Worm (Caenorhabditis elegans) whole organism, young adult: Measurements from ENCODE around the gene F20D6.10.

Experiments used
- B0019.2 ChIP-seq: fragments of 200-800 bp; sonication (Bioruptor generic); conservative IDR thresholded peaks from 2 replicates; pipeline ENCODE4 v1.3.6; 2022; ENCODE audit warnings: missing genetic modification reagents, missing genetic modification characterization, missing compliant biosample characterization
- B0261.1 ChIP-seq: sonication (generic microtip); optimal IDR thresholded peaks from 2 replicates; lab custom pipeline; 2016; ENCODE audit warnings: mild to moderate bottlenecking, missing genetic modification characterization, moderate library complexity, missing compliant biosample characterization
- C06A6.2 ChIP-seq: fragments of 200-800 bp; sonication (Bioruptor generic); conservative IDR thresholded peaks from 2 replicates; pipeline ENCODE4 v1.3.6; 2022; ENCODE audit warnings: missing genetic modification characterization, missing compliant biosample characterization
- F10E7.11 ChIP-seq: sonication (generic microtip); optimal IDR thresholded peaks from 2 replicates; lab custom pipeline; 2017; ENCODE audit warnings: mild to moderate bottlenecking, missing genetic modification characterization, moderate library complexity, missing compliant biosample characterization
- F39B2.1 ChIP-seq: fragments of 200-800 bp; sonication (Bioruptor generic); IDR thresholded peaks from 2 replicates; pipeline ENCODE4 v1.3.6; 2022; ENCODE audit warnings: missing genetic modification reagents, missing genetic modification characterization, missing compliant biosample characterization
- Y53F4B.3 ChIP-seq: fragments of 200-800 bp; sonication (Bioruptor generic); IDR thresholded peaks from 2 replicates; pipeline ENCODE4 v1.3.6; 2022; ENCODE audit warnings: missing genetic modification reagents, missing genetic modification characterization, missing compliant biosample characterization
- Y67H2A.10 ChIP-seq: fragments of 200-800 bp; sonication (Bioruptor generic); conservative IDR thresholded peaks from 2 replicates; pipeline ENCODE4 v1.3.6; 2022; ENCODE audit warnings: missing genetic modification reagents, missing genetic modification characterization, missing compliant biosample characterization
- ZK185.1 ChIP-seq: sonication (generic microtip); optimal IDR thresholded peaks from 2 replicates; lab custom pipeline; 2016; ENCODE audit warnings: mild to moderate bottlenecking, missing genetic modification characterization, missing compliant biosample characterization; ENCODE audit not compliant: poor library complexity, severe bottlenecking
- athp-1 ChIP-seq: sonication (generic microtip); optimal IDR thresholded peaks from 2 replicates; lab custom pipeline; 2017; ENCODE audit warnings: mild to moderate bottlenecking, missing genetic modification characterization, missing compliant biosample characterization
- attf-5 ChIP-seq: fragments of 200-800 bp; sonication (Bioruptor generic); optimal IDR thresholded peaks from 2 replicates; lab custom pipeline; 2018; ENCODE audit warnings: mild to moderate bottlenecking, missing genetic modification characterization, missing compliant biosample characterization
- bed-1 ChIP-seq: fragments of 200-800 bp; sonication (Bioruptor generic); IDR thresholded peaks from 2 replicates; pipeline ENCODE4 v1.3.6; 2022; ENCODE audit warnings: missing genetic modification reagents, missing genetic modification characterization, missing compliant biosample characterization
- ccch-3 ChIP-seq: fragments of 200-800 bp; sonication (Bioruptor generic); optimal IDR thresholded peaks from 2 replicates; lab custom pipeline; 2018; ENCODE audit warnings: mild to moderate bottlenecking, missing genetic modification characterization, missing compliant biosample characterization
- cebp-1 ChIP-seq, 2 experiments: fragments of 200-800 bp in 1 of 2; sonication (Bioruptor generic) in 1 of 2; sonication (generic microtip) in 1 of 2; IDR thresholded peaks in 1 of 2; optimal IDR thresholded peaks in 1 of 2; 2 replicates each; pipeline versions ENCODE4 v1.3.6 to Lab custom; 2017 to 2022; ENCODE audit warnings: missing compliant biosample characterization in 2 of 2, missing genetic modification characterization in 2 of 2, mild to moderate bottlenecking in 1 of 2, missing genetic modification reagents in 1 of 2, moderate library complexity in 1 of 2
- cebp-2 ChIP-seq: fragments of 200-800 bp; sonication (Bioruptor generic); IDR thresholded peaks from 2 replicates; pipeline ENCODE4 v1.3.6; 2022; ENCODE audit warnings: missing genetic modification characterization, missing compliant biosample characterization
- ceh-100 ChIP-seq: fragments of 200-800 bp; sonication (Bioruptor generic); IDR thresholded peaks from 2 replicates; pipeline ENCODE4 v1.3.6; 2022; ENCODE audit warnings: missing genetic modification reagents, missing genetic modification characterization, missing compliant biosample characterization
- egl-18 ChIP-seq: fragments of 200-800 bp; sonication (Bioruptor generic); IDR thresholded peaks from 2 replicates; pipeline ENCODE4 v1.3.6; 2022; ENCODE audit warnings: missing genetic modification reagents, missing genetic modification characterization, missing compliant biosample characterization
- gei-17 ChIP-seq: fragments of 200-800 bp; sonication (Bioruptor generic); optimal IDR thresholded peaks from 2 replicates; lab custom pipeline; 2018; ENCODE audit warnings: mild to moderate bottlenecking, missing genetic modification characterization, missing compliant biosample characterization
- him-1 ChIP-seq: sonication (generic microtip); optimal IDR thresholded peaks from 2 replicates; lab custom pipeline; 2016; ENCODE audit warnings: missing genotype, missing genetic modification reagents, missing genetic modification characterization, missing compliant biosample characterization
- hmg-1.2 ChIP-seq: fragments of 200-800 bp; sonication (Bioruptor generic); IDR thresholded peaks from 2 replicates; pipeline ENCODE4 v1.3.6; 2022; ENCODE audit warnings: missing genetic modification reagents, missing genetic modification characterization, missing compliant biosample characterization
- hrde-1 ChIP-seq: sonication (generic microtip); optimal IDR thresholded peaks from 2 replicates; lab custom pipeline; 2016; ENCODE audit warnings: missing genetic modification characterization, mild to moderate bottlenecking, missing compliant biosample characterization, moderate library complexity, missing genotype, missing genetic modification reagents, borderline replicate concordance
- hsf-1 ChIP-seq: fragments of 200-800 bp; sonication (Bioruptor generic); IDR thresholded peaks from 2 replicates; pipeline ENCODE4 v1.3.6; 2022; ENCODE audit warnings: missing genetic modification reagents, missing genetic modification characterization, missing compliant biosample characterization
- let-607 ChIP-seq, 2 experiments: fragments of 200-800 bp in 1 of 2; sonication (Bioruptor generic) in 1 of 2; sonication (generic microtip) in 1 of 2; optimal IDR thresholded peaks; 2 replicates each; lab custom pipeline; 2016 to 2018; ENCODE audit warnings: mild to moderate bottlenecking in 2 of 2, missing compliant biosample characterization in 2 of 2, missing genetic modification characterization in 2 of 2, moderate library complexity in 2 of 2, missing genotype in 1 of 2
- lsl-1 ChIP-seq: fragments of 200-800 bp; sonication (Bioruptor generic); optimal IDR thresholded peaks from 2 replicates; lab custom pipeline; 2018; ENCODE audit warnings: mild to moderate bottlenecking, missing genetic modification characterization, moderate library complexity, missing compliant biosample characterization
- lsy-27 ChIP-seq: sonication (generic microtip); optimal IDR thresholded peaks from 2 replicates; lab custom pipeline; 2017; ENCODE audit warnings: missing genetic modification characterization, mild to moderate bottlenecking, missing compliant biosample characterization, antibody characterized with exemption, missing genotype, borderline replicate concordance; ENCODE audit not compliant: insufficient read depth
- mcd-1 ChIP-seq: fragments of 200-800 bp; sonication (Bioruptor generic); IDR thresholded peaks from 2 replicates; pipeline ENCODE4 v1.3.6; 2022; ENCODE audit warnings: missing genetic modification reagents, missing genetic modification characterization, missing compliant biosample characterization
- mes-4 ChIP-seq: sonication (generic microtip); optimal IDR thresholded peaks from 2 replicates; lab custom pipeline; 2016; ENCODE audit warnings: missing genotype, missing genetic modification characterization, missing compliant biosample characterization
- mxl-1 ChIP-seq: sonication (generic microtip); optimal IDR thresholded peaks from 2 replicates; lab custom pipeline; 2016; ENCODE audit warnings: missing genetic modification characterization, missing compliant biosample characterization
- nfyb-1 ChIP-seq: fragments of 200-800 bp; sonication (Bioruptor generic); IDR thresholded peaks from 2 replicates; pipeline ENCODE4 v1.3.6; 2022; ENCODE audit warnings: missing genetic modification reagents, missing genetic modification characterization, missing compliant biosample characterization
- nhr-27 ChIP-seq: fragments of 200-800 bp; sonication (Bioruptor generic); optimal IDR thresholded peaks from 2 replicates; lab custom pipeline; 2018; ENCODE audit warnings: mild to moderate bottlenecking, missing genetic modification characterization, moderate library complexity, missing compliant biosample characterization
- nhr-90 ChIP-seq: sonication (generic microtip); optimal IDR thresholded peaks from 2 replicates; lab custom pipeline; 2016; ENCODE audit warnings: missing genotype, mild to moderate bottlenecking, missing genetic modification characterization, missing compliant biosample characterization
- pbrm-1 ChIP-seq: fragments of 200-800 bp; sonication (Bioruptor generic); IDR thresholded peaks from 2 replicates; pipeline ENCODE4 v1.3.6; 2022; ENCODE audit warnings: missing genetic modification reagents, missing genetic modification characterization, missing compliant biosample characterization
- repo-1 ChIP-seq: sonication (generic microtip); optimal IDR thresholded peaks from 2 replicates; lab custom pipeline; 2017; ENCODE audit warnings: mild to moderate bottlenecking, missing genetic modification characterization, missing compliant biosample characterization
- rpc-1 ChIP-seq, 2 experiments: fragments of 150-350 bp in 1 of 2; sonication (generic microtip) in 1 of 2; optimal IDR thresholded peaks; 2 replicates each; lab custom pipeline; 2014 to 2018; ENCODE audit warnings: missing biosample characterization in 1 of 2, missing genetic modification characterization in 1 of 2, missing genetic modification reagents in 1 of 2, missing genotype in 1 of 2
- sdz-38 ChIP-seq: sonication (generic microtip); optimal IDR thresholded peaks from 2 replicates; lab custom pipeline; 2016; ENCODE audit warnings: missing genotype, missing genetic modification characterization, missing compliant biosample characterization
- snpc-1.1 ChIP-seq: sonication (generic microtip); optimal IDR thresholded peaks from 2 replicates; lab custom pipeline; 2017; ENCODE audit warnings: missing genetic modification characterization, mild to moderate bottlenecking, missing compliant biosample characterization, antibody characterized with exemption, moderate library complexity, missing genotype, missing genetic modification reagents; ENCODE audit not compliant: insufficient read depth
- snpc-4 ChIP-seq, 5 experiments: fragments of 150-350 bp in 1 of 5; sonication (generic microtip) in 4 of 5; optimal IDR thresholded peaks; 2 replicates each; lab custom pipeline; 2014 to 2018; ENCODE audit warnings: missing genetic modification characterization in 5 of 5, missing biosample characterization in 3 of 5, antibody characterized with exemption in 2 of 5, mild to moderate bottlenecking in 2 of 5, missing compliant biosample characterization in 2 of 5, missing genotype in 2 of 5, moderate library complexity in 2 of 5, missing genetic modification reagents in 1 of 5
- sptf-2 ChIP-seq: fragments of 200-800 bp; sonication (Bioruptor generic); optimal IDR thresholded peaks from 2 replicates; lab custom pipeline; 2018; ENCODE audit warnings: mild to moderate bottlenecking, missing genetic modification characterization, missing compliant biosample characterization
- tbp1 ChIP-seq: fragments of 200-800 bp; sonication (Bioruptor generic); optimal IDR thresholded peaks from 2 replicates; lab custom pipeline; 2018; ENCODE audit warnings: mild to moderate bottlenecking, missing genetic modification characterization, missing compliant biosample characterization
- tbx-9 ChIP-seq: sonication (generic microtip); optimal IDR thresholded peaks from 2 replicates; lab custom pipeline; 2016; ENCODE audit warnings: borderline replicate concordance, missing genetic modification characterization, inconsistent platforms, missing compliant biosample characterization
- unc-130 ChIP-seq: sonication (generic microtip); optimal IDR thresholded peaks from 2 replicates; lab custom pipeline; 2016; ENCODE audit warnings: missing genetic modification reagents, missing genetic modification characterization, missing compliant biosample characterization
- unc-62 ChIP-seq: fragments of 150-350 bp; optimal IDR thresholded peaks from 2 replicates; lab custom pipeline; 2014; ENCODE audit warnings: missing biosample characterization, missing genetic modification reagents, missing genetic modification characterization
- xnd-1 ChIP-seq: sonication (generic microtip); optimal IDR thresholded peaks from 2 replicates; lab custom pipeline; 2016; ENCODE audit warnings: missing genotype, missing genetic modification reagents, missing genetic modification characterization, missing compliant biosample characterization
- zfh-2 ChIP-seq: fragments of 200-800 bp; sonication (Bioruptor generic); conservative IDR thresholded peaks from 2 replicates; pipeline ENCODE4 v1.3.6; 2022; ENCODE audit warnings: missing genetic modification reagents, missing genetic modification characterization, missing compliant biosample characterization
- zim-3 ChIP-seq: sonication (generic microtip); optimal IDR thresholded peaks from 2 replicates; lab custom pipeline; 2017; ENCODE audit warnings: mild to moderate bottlenecking, missing genetic modification characterization, moderate library complexity, missing compliant biosample characterization
- ztf-18 ChIP-seq: sonication (generic microtip); optimal IDR thresholded peaks from 2 replicates; lab custom pipeline; 2016; ENCODE audit warnings: missing genotype, mild to moderate bottlenecking, missing genetic modification characterization, missing compliant biosample characterization

Gene F20D6.10

ce11 chrV:8235331-8235730, 39.6 kb upstream of the F20D6.10 start (continued):
- peak; percentile 26 for TF ChIP-seq lsl-1 (GFP tag; lab: Kevin White, UChicago)
- TF ChIP-seq Y53F4B.3, result no peak
- no peak for TF ChIP-seq B0019.2 (GFP tag; lab: Robert Waterston, UW)
- TF ChIP-seq nhr-27 (tag; lab: Kevin White, UChicago), result no peak
- TF ChIP-seq bed-1 (GFP tag; lab: Robert Waterston, UW), result no peak
- no peak for TF ChIP-seq attf-5 (GFP tag; lab: Kevin White, UChicago)
- peak; percentile 72; the same call in 1 of the 2 replicates for TF ChIP-seq nfyb-1
- no peak for TF ChIP-seq hsf-1 (GFP tag; lab: Robert Waterston, UW)
- TF ChIP-seq mxl-1 (tag; lab: Kevin White, UChicago), result no peak
- TF ChIP-seq C06A6.2, result no peak
- no peak for TF ChIP-seq sptf-2 (GFP tag; lab: Kevin White, UChicago)
- no peak for TF ChIP-seq unc-130 (GFP tag; lab: Kevin White, UChicago)
- TF ChIP-seq zfh-2 (GFP tag; lab: Robert Waterston, UW), result no peak
- TF ChIP-seq repo-1, result no peak
- no peak for TF ChIP-seq cebp-1 (GFP tag; IDR thresholded peaks at IDR 0.05; lab: Robert Waterston, UW)
- no peak for TF ChIP-seq cebp-1 (tag; optimal IDR thresholded peaks at IDR 0.05; lab: Kevin White, UChicago)
- TF ChIP-seq him-1 (tag; lab: Kevin White, UChicago), result peak; percentile 76
- TF ChIP-seq tbx-9 (tag; lab: Kevin White, UChicago), result no peak
- TF ChIP-seq egl-18 (GFP tag; lab: Robert Waterston, UW), result 0 out of 2 replicates have a peak, but pooled peaks have one; percentile 14
- TF ChIP-seq ccch-3 (GFP tag; lab: Kevin White, UChicago), result no peak
- no peak for TF ChIP-seq zim-3
- no peak for TF ChIP-seq sdz-38 (tag; lab: Kevin White, UChicago)
- no peak for TF ChIP-seq lsy-27
- no peak for TF ChIP-seq hrde-1 (tag; lab: Kevin White, UChicago)
- TF ChIP-seq let-607 (tag; optimal IDR thresholded peaks at IDR 0.05; lab: Kevin White, UChicago), result peak in 1 of 2 experiments; percentile 38
- no peak for TF ChIP-seq gei-17 (GFP tag; lab: Kevin White, UChicago)
- TF ChIP-seq F10E7.11 (tag; lab: Kevin White, UChicago), result no peak
- TF ChIP-seq Y67H2A.10, result no peak
- no peak for TF ChIP-seq unc-62 (GFP tag; lab: Kevin White, UChicago)

- TF ChIP-seq mes-4 (tag; lab: Kevin White, UChicago), result peak; percentile 23
- TF ChIP-seq cebp-2 (GFP tag; lab: Robert Waterston, UW), result no peak
- TF ChIP-seq let-607 (tag; optimal IDR thresholded peaks at IDR 0.05; lab: Kevin White, UChicago), result no peak
- peak; percentile 12; the same call in 1 of the 2 replicates for TF ChIP-seq ceh-100
- TF ChIP-seq snpc-4 (GFP tag; optimal IDR thresholded peaks at IDR 0.05; lab: Kevin White, UChicago), result peak; percentile 41
- peak; percentile 68 to 92 (median 80) for TF ChIP-seq snpc-4 (tag; optimal IDR thresholded peaks at IDR 0.05; lab: Kevin White, UChicago)
- peak; percentile 59 for TF ChIP-seq rpc-1 (optimal IDR thresholded peaks at IDR 0.05; lab: Kevin White, UChicago)
- TF ChIP-seq rpc-1 (tag; optimal IDR thresholded peaks at IDR 0.05; lab: Kevin White, UChicago), result peak; percentile 79
- TF ChIP-seq bed-1 (GFP tag; lab: Robert Waterston, UW), result no peak
- TF ChIP-seq ztf-18 (tag; lab: Kevin White, UChicago), result peak; percentile 26
- TF ChIP-seq pbrm-1 (GFP tag; lab: Robert Waterston, UW), result peak; percentile 77
- TF ChIP-seq F39B2.1 (GFP tag; lab: Robert Waterston, UW), result no peak
- TF ChIP-seq nhr-90 (tag; lab: Kevin White, UChicago), result peak; percentile 65
- TF ChIP-seq xnd-1 (tag; lab: Kevin White, UChicago), result no peak
- no peak for TF ChIP-seq athp-1 (tag; lab: Kevin White, UChicago)
- peak; percentile 50; the same call in 1 of the 2 replicates for TF ChIP-seq hmg-1.2 (GFP tag; lab: Robert Waterston, UW)
- 0 out of 2 replicates have a peak, but pooled peaks have one; percentile 25 for TF ChIP-seq mcd-1 (GFP tag; lab: Robert Waterston, UW)
- peak; percentile 53 for TF ChIP-seq snpc-1.1 (tag; lab: Kevin White, UChicago)
- no peak for TF ChIP-seq tbx-9 (tag; lab: Kevin White, UChicago)
- no peak for TF ChIP-seq F10E7.11 (tag; lab: Kevin White, UChicago)
- TF ChIP-seq B0261.1 (tag; lab: Kevin White, UChicago), result peak; percentile 69
- TF ChIP-seq zim-3, result peak; percentile 33
- TF ChIP-seq ZK185.1, result peak; percentile 65
- TF ChIP-seq tbp1 (GFP tag; lab: Kevin White, UChicago), result peak; percentile 91
These were observed 34.3 kb upstream of the F20D6.10 start for ce11 chrV:8230056-8230455.
